Worm (Caenorhabditis elegans): ENCODE data around the gene ztf-16.

DNA sequence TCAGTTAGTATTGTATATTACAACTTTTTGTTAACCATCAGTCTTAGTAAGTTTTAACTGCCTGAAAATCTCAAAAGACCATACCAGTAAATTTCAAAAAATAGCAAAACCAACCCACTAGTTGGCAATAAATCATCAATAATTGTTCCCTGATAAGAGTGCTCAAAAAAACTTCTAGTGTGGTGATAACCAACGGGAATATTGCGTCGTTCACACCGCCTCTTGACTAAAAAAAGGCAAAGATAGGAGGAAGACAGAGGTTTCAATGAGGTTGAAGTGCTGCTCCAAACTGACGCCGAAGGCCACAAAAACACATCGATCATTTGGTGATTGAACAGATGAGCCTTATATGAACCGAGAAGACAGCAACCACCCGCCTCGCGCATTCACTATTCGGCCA lies 10.4 kb downstream of the ztf-16 start:
- TF ChIP-seq him-1 (tag; optimal IDR thresholded peaks at IDR 0.05) (no peak), W03F9.2 (tag; optimal IDR thresholded peaks at IDR 0.05) (no peak)

All from whole organism, L4/young adult.